Worm (Caenorhabditis elegans): ENCODE measurements around the gene tsp-8.
A peak's percentile ranks its signal among the peaks of the same experiment; 100 is the strongest.

Gene tsp-8

DNA sequence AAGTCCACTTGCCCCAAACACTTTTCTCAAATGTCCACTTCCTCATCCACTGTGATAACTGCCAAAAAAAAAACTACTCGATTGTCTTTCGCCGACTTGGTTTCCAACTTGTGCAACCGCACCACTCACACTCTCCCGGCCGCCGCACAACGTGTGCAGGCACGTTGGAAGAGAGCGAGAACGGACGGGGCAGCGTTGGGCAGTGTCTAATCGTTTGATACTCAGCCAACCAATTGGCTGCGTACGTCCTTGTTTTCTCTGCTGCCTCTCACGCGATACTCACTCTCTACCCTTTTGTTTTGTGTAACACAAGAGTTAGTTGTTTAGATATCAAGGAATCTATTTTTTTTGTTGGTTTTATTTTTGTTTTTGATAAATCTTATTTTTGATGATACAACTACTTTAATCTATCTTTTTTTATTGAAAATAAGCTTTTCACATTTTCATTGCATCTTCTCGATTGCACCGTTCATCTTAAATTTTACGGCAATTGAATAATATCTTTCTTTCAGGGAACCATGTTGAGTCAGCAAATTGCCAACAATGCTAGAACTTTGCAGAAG lies 24.3 kb upstream of the tsp-8 start, which contains the start of gene sucl-1 (continued):
- TF ChIP-seq daf-16 (GFP tag; optimal IDR thresholded peaks at IDR 0.05): peak; percentile 33 to 92
- TF ChIP-seq daf-16 (tag; optimal IDR thresholded peaks at IDR 0.05): peak; percentile 87
- TF ChIP-seq sdz-12 (GFP tag; optimal IDR thresholded peaks at IDR 0.05): no peak
- TF ChIP-seq skn-1 (tag; optimal IDR thresholded peaks at IDR 0.05): no peak
- no peak for TF ChIP-seq unc-39 (tag; optimal IDR thresholded peaks at IDR 0.05)
- TF ChIP-seq nhr-10 (tag; optimal IDR thresholded peaks at IDR 0.05): no peak
- TF ChIP-seq lin-15B (tag; optimal IDR thresholded peaks at IDR 0.05): no peak
- no peak for TF ChIP-seq egl-27 (tag; optimal IDR thresholded peaks at IDR 0.05)
- peak; percentile 63 for TF ChIP-seq dpl-1 (GFP tag; optimal IDR thresholded peaks at IDR 0.05)
- no peak for TF ChIP-seq zip-2 (tag; optimal IDR thresholded peaks at IDR 0.05)
- TF ChIP-seq daf-12 (tag; optimal IDR thresholded peaks at IDR 0.05): no peak
- no peak for TF ChIP-seq aly-2 (tag; optimal IDR thresholded peaks at IDR 0.05)
- no peak for TF ChIP-seq mxl-2 (GFP tag; conservative IDR thresholded peaks at IDR 0.05)
- TF ChIP-seq F10B5.3 (tag; optimal IDR thresholded peaks at IDR 0.05): no peak
- peak; percentile 21 for TF ChIP-seq ceh-28 (tag; optimal IDR thresholded peaks at IDR 0.05)
- TF ChIP-seq hmg-1.1 (GFP tag; IDR thresholded peaks at IDR 0.05): peak; percentile 91
- peak; percentile 83 for TF ChIP-seq hlh-30 (tag; optimal IDR thresholded peaks at IDR 0.05; ENCODE audit: insufficient read depth)
- no peak for TF ChIP-seq zfp-3 (GFP tag; conservative IDR thresholded peaks at IDR 0.05)
- peak in 1 of 2 experiments; percentile 85 for TF ChIP-seq hif-1 (tag; optimal IDR thresholded peaks at IDR 0.05)
- TF ChIP-seq F26F4.8 (GFP tag; conservative IDR thresholded peaks at IDR 0.05): no peak
- TF ChIP-seq rbr-2 (tag; optimal IDR thresholded peaks at IDR 0.05): peak; percentile 91
- TF ChIP-seq lir-3 (tag; optimal IDR thresholded peaks at IDR 0.05): peak; percentile 17
- no peak for TF ChIP-seq saeg-2 (GFP tag; IDR thresholded peaks at IDR 0.05)
- no peak for TF ChIP-seq D1046.2 (GFP tag; IDR thresholded peaks at IDR 0.05)
- TF ChIP-seq nhr-25 (tag; optimal IDR thresholded peaks at IDR 0.05; ENCODE audit: borderline replicate concordance, insufficient read depth): peak; percentile 85
- TF ChIP-seq ctbp-1 (GFP tag; IDR thresholded peaks at IDR 0.05): peak; percentile 80
- TF ChIP-seq F49E8.2 (tag; optimal IDR thresholded peaks at IDR 0.05; ENCODE audit: borderline replicate concordance): no peak
- no peak for TF ChIP-seq lin-29 (GFP tag; IDR thresholded peaks at IDR 0.05)
- TF ChIP-seq nhr-42 (GFP tag; IDR thresholded peaks at IDR 0.05): no peak
- no peak for TF ChIP-seq daf-8 (GFP tag; IDR thresholded peaks at IDR 0.05)
- TF ChIP-seq php-3 (GFP tag; IDR thresholded peaks at IDR 0.05): peak; percentile 75
- peak; percentile 11 for TF ChIP-seq nhr-237 (tag; optimal IDR thresholded peaks at IDR 0.05)
- peak; percentile 67 for TF ChIP-seq duxl-1 (tag; optimal IDR thresholded peaks at IDR 0.05; ENCODE audit: poor library complexity)
- TF ChIP-seq zfp-2 (tag; optimal IDR thresholded peaks at IDR 0.05): no peak
- no peak for TF ChIP-seq snpc-1.2 (GFP tag; IDR thresholded peaks at IDR 0.05)
- no peak for TF ChIP-seq R02D3.7 (tag; optimal IDR thresholded peaks at IDR 0.05)
- TF ChIP-seq cey-2 (tag; optimal IDR thresholded peaks at IDR 0.05; ENCODE audit: borderline replicate concordance, insufficient read depth): no peak
- TF ChIP-seq ZK546.5 (tag; optimal IDR thresholded peaks at IDR 0.05): no peak
- peak; percentile 69; the same call in 1 of the 2 replicates for TF ChIP-seq T26A8.4 (GFP tag; IDR thresholded peaks at IDR 0.05)
- TF ChIP-seq hlh-11 (tag; optimal IDR thresholded peaks at IDR 0.05): peak; percentile 94
- TF ChIP-seq gei-8 (GFP tag; optimal IDR thresholded peaks at IDR 0.05): no peak
- TF ChIP-seq daf-19 (GFP tag; conservative IDR thresholded peaks at IDR 0.05): no peak
- peak; percentile 86 for TF ChIP-seq nhr-11 (tag; optimal IDR thresholded peaks at IDR 0.05)
- TF ChIP-seq unc-62 (GFP tag; optimal IDR thresholded peaks at IDR 0.05 in 1 of 2): peak in 1 of 2 experiments; percentile 94
- no peak for TF ChIP-seq unc-62 (tag; optimal IDR thresholded peaks at IDR 0.05)
- no peak for TF ChIP-seq Y48G9A.11 (GFP tag; IDR thresholded peaks at IDR 0.05)
- no peak for TF ChIP-seq mdt-29 (GFP tag; IDR thresholded peaks at IDR 0.05)
- peak; percentile 45; the same call in 1 of the 2 replicates for TF ChIP-seq ceh-20 (GFP tag; IDR thresholded peaks at IDR 0.05)
- peak; percentile 79 for TF ChIP-seq T20F7.1 (GFP tag; optimal IDR thresholded peaks at IDR 0.05)
- no peak for TF ChIP-seq madf-5 (GFP tag; IDR thresholded peaks at IDR 0.05)
- TF ChIP-seq unc-130 (GFP tag; optimal IDR thresholded peaks at IDR 0.05): no peak

Data from whole organism, L4 larva.